Fruit fly (Drosophila melanogaster): ENCODE data around the gene CG14115.

CG14115 gene

dm6 chr3L:13022854-13023560, 38.2 kb downstream of the CG14115 start, which contains the start of gene RpS12 (continued):
- peak; percentile 49 for TF ChIP-seq luna (GFP tag; optimal IDR thresholded peaks at IDR 0.05)
- peak; percentile 69 for TF ChIP-seq HmgD (GFP tag; optimal IDR thresholded peaks at IDR 0.05)
- TF ChIP-seq CG32767 (GFP tag; IDR thresholded peaks at IDR 0.05): 0 out of 2 replicates have a peak, but pooled peaks have one; percentile 31
- peak; percentile 72 for TF ChIP-seq CG12744 (GFP tag; optimal IDR thresholded peaks at IDR 0.05)
- peak; percentile 61 for TF ChIP-seq trh (GFP tag; optimal IDR thresholded peaks at IDR 0.05)
- TF ChIP-seq ind (GFP tag; optimal IDR thresholded peaks at IDR 0.05): peak; percentile 65
- 0 out of 2 replicates have a peak, but pooled peaks have one; percentile 47 for TF ChIP-seq aop (GFP tag; IDR thresholded peaks at IDR 0.05)
- peak; percentile 44 for TF ChIP-seq CG14965 (GFP tag; optimal IDR thresholded peaks at IDR 0.05; ENCODE audit: borderline replicate concordance)
- TF ChIP-seq lab (GFP tag; optimal IDR thresholded peaks at IDR 0.05): peak; percentile 90
- peak; percentile 70 for TF ChIP-seq Jarid2 (GFP tag; optimal IDR thresholded peaks at IDR 0.05)
- TF ChIP-seq CG33213 (GFP tag; optimal IDR thresholded peaks at IDR 0.05): peak; percentile 81
- peak; percentile 83 for TF ChIP-seq shn (GFP tag; optimal IDR thresholded peaks at IDR 0.05)
- peak; percentile 25 for TF ChIP-seq cwo (GFP tag; optimal IDR thresholded peaks at IDR 0.05)
- TF ChIP-seq D19A (tag; optimal IDR thresholded peaks at IDR 0.05): no peak
- TF ChIP-seq CG6683 (GFP tag; optimal IDR thresholded peaks at IDR 0.05): peak; percentile 53
- peak; percentile 63 for TF ChIP-seq NK7.1 (GFP tag; optimal IDR thresholded peaks at IDR 0.05)
- peak; percentile 38; the same call in 1 of the 2 replicates for TF ChIP-seq E2f2 (GFP tag; IDR thresholded peaks at IDR 0.05)
- peak; percentile 88 for TF ChIP-seq CG5953 (GFP tag; IDR thresholded peaks at IDR 0.05)
- peak; percentile 72 for TF ChIP-seq Optix (GFP tag; IDR thresholded peaks at IDR 0.05)
- TF ChIP-seq CG12219 (GFP tag; optimal IDR thresholded peaks at IDR 0.05): peak; percentile 72
- TF ChIP-seq dmrt11E (tag; optimal IDR thresholded peaks at IDR 0.05): peak; percentile 65
- TF ChIP-seq sqz (GFP tag; optimal IDR thresholded peaks at IDR 0.05): peak; percentile 62
- TF ChIP-seq Hr39 (optimal IDR thresholded peaks at IDR 0.05): no peak
- TF ChIP-seq rib (GFP tag; IDR thresholded peaks at IDR 0.05): peak; percentile 17; the same call in 1 of the 2 replicates
- peak; percentile 62 for TF ChIP-seq CG4328 (GFP tag; optimal IDR thresholded peaks at IDR 0.05)
- TF ChIP-seq Doc2 (GFP tag; IDR thresholded peaks at IDR 0.05): no peak
- peak; percentile 96 for TF ChIP-seq dm (GFP tag; optimal IDR thresholded peaks at IDR 0.05)
- peak; percentile 80 for TF ChIP-seq row (GFP tag; IDR thresholded peaks at IDR 0.05)
- TF ChIP-seq CG30431 (GFP tag; optimal IDR thresholded peaks at IDR 0.05): peak; percentile 63
- peak; percentile 23; the same call in 1 of the 2 replicates for TF ChIP-seq Xrp1 (GFP tag; IDR thresholded peaks at IDR 0.05)
- TF ChIP-seq YL-1 (GFP tag; optimal IDR thresholded peaks at IDR 0.05): peak; percentile 86
- peak; percentile 80 for TF ChIP-seq Antp (GFP tag; optimal IDR thresholded peaks at IDR 0.05)
- TF ChIP-seq CG7928 (GFP tag; optimal IDR thresholded peaks at IDR 0.05): peak; percentile 51
- no peak for TF ChIP-seq tll (GFP tag; optimal IDR thresholded peaks at IDR 0.05)
- peak; percentile 83 for TF ChIP-seq CG7271 (tag; optimal IDR thresholded peaks at IDR 0.05)
- peak; percentile 85 for TF ChIP-seq ato (GFP tag; IDR thresholded peaks at IDR 0.05; ENCODE audit: partially characterized antibody)
- peak; percentile 72 for TF ChIP-seq CG10267 (tag; optimal IDR thresholded peaks at IDR 0.05)
- TF ChIP-seq HLH54F (GFP tag; optimal IDR thresholded peaks at IDR 0.05): peak; percentile 73
- TF ChIP-seq chinmo (GFP tag; IDR thresholded peaks at IDR 0.05; ENCODE audit: partially characterized antibody): peak; percentile 60; the same call in 1 of the 4 replicates
- peak; percentile 50 to 75 for TF ChIP-seq chif (GFP tag; optimal IDR thresholded peaks at IDR 0.05)
- TF ChIP-seq Sry-δ (GFP tag; optimal IDR thresholded peaks at IDR 0.05): peak; percentile 97
- peak; percentile 58 for TF ChIP-seq CG3407 (GFP tag; optimal IDR thresholded peaks at IDR 0.05)
- TF ChIP-seq croc (GFP tag; conservative IDR thresholded peaks at IDR 0.05): no peak; the same call in 2 of the 3 replicates
- no peak for TF ChIP-seq dimm (GFP tag; IDR thresholded peaks at IDR 0.05)
- TF ChIP-seq bab2 (GFP tag; optimal IDR thresholded peaks at IDR 0.05): peak; percentile 72
- TF ChIP-seq CG8290 (GFP tag; optimal IDR thresholded peaks at IDR 0.05): peak; percentile 71
- peak in 1 of 2 experiments; percentile 95 for TF ChIP-seq CG8290 (tag; optimal IDR thresholded peaks at IDR 0.05)
- TF ChIP-seq insv (GFP tag; optimal IDR thresholded peaks at IDR 0.05): peak in 1 of 2 experiments; percentile 62
- TF ChIP-seq CG4730 (GFP tag; IDR thresholded peaks at IDR 0.05): peak; percentile 48
